Worm (Caenorhabditis elegans) whole organism, late embryonic: ENCODE results near the gene F35H10.5.

Experiments
- K02D7.2 ChIP-seq: sonication (generic microtip); optimal IDR thresholded peaks from 2 replicates; lab custom pipeline; 2017; ENCODE audit warnings: mild to moderate bottlenecking, missing genetic modification characterization, missing compliant biosample characterization
- ama-1 ChIP-seq: fragments of 150-350 bp; optimal IDR thresholded peaks from 2 replicates; lab custom pipeline; 2014
- ceh-30 ChIP-seq: fragments of 150-350 bp; optimal IDR thresholded peaks from 2 replicates; lab custom pipeline; 2014; ENCODE audit warnings: missing biosample characterization, missing genetic modification characterization
- ceh-48 ChIP-seq: sonication (generic microtip); optimal IDR thresholded peaks from 2 replicates; lab custom pipeline; 2016; ENCODE audit warnings: missing genetic modification characterization, inconsistent platforms, missing compliant biosample characterization
- dve-1 ChIP-seq: sonication (generic microtip); optimal IDR thresholded peaks from 2 replicates; lab custom pipeline; 2017; ENCODE audit warnings: antibody characterized with exemption, mild to moderate bottlenecking, missing genetic modification characterization, missing compliant biosample characterization
- elt-4 ChIP-seq: sonication (generic microtip); optimal IDR thresholded peaks from 2 replicates; lab custom pipeline; 2016; ENCODE audit warnings: missing genetic modification characterization, missing compliant biosample characterization
- mec-3 ChIP-seq: sonication (generic microtip); optimal IDR thresholded peaks from 2 replicates; lab custom pipeline; 2016; ENCODE audit warnings: borderline replicate concordance, missing genetic modification characterization, missing compliant biosample characterization
- nfya-1 ChIP-seq: sonication (generic microtip); optimal IDR thresholded peaks from 2 replicates; lab custom pipeline; 2017; ENCODE audit warnings: missing genetic modification characterization, mild to moderate bottlenecking, missing compliant biosample characterization, antibody characterized with exemption, moderate library complexity
- pag-3 ChIP-seq: sonication (generic microtip); optimal IDR thresholded peaks from 2 replicates; lab custom pipeline; 2016; ENCODE audit warnings: missing compliant biosample characterization, missing genetic modification characterization, borderline replicate concordance
- pha-4 ChIP-seq: fragments of 150-350 bp; optimal IDR thresholded peaks from 2 replicates; lab custom pipeline; 2018; ENCODE audit warnings: missing biosample characterization, missing genetic modification reagents, missing genetic modification characterization
- pqm-1 ChIP-seq: sonication (generic microtip); optimal IDR thresholded peaks from 2 replicates; lab custom pipeline; 2016; ENCODE audit warnings: missing genetic modification characterization, missing compliant biosample characterization
- tbx-7 ChIP-seq: sonication (generic microtip); optimal IDR thresholded peaks from 2 replicates; lab custom pipeline; 2016; ENCODE audit warnings: missing genotype, missing genetic modification characterization, missing compliant biosample characterization
- ttx-3 ChIP-seq: sonication (generic microtip); optimal IDR thresholded peaks from 2 replicates; lab custom pipeline; 2016; ENCODE audit warnings: missing genetic modification reagents, missing genetic modification characterization, missing compliant biosample characterization
- ztf-16 ChIP-seq: sonication (generic microtip); optimal IDR thresholded peaks from 2 replicates; lab custom pipeline; 2017; ENCODE audit warnings: missing genetic modification characterization, missing compliant biosample characterization

ce11 chrIV:8347051-8347450 is 46.5 kb downstream of the F35H10.5 start, which contains the start of the genes F17E9.18 and F17E9.15:
- no peak for TF ChIP-seq dve-1 (tag; lab: Kevin White, UChicago)
- no peak for TF ChIP-seq pqm-1 (tag; lab: Kevin White, UChicago)
- TF ChIP-seq elt-4 (tag; lab: Kevin White, UChicago), result no peak
- TF ChIP-seq ceh-30 (tag; lab: Kevin White, UChicago), result no peak
- TF ChIP-seq K02D7.2 (tag; lab: Kevin White, UChicago), result no peak
- no peak for TF ChIP-seq pag-3 (tag; lab: Kevin White, UChicago)
- TF ChIP-seq ama-1 (lab: Kevin White, UChicago), result no peak
- no peak for TF ChIP-seq mec-3 (tag; lab: Kevin White, UChicago)
- TF ChIP-seq ztf-16, result no peak
- no peak for TF ChIP-seq ttx-3 (tag; lab: Kevin White, UChicago)
- no peak for TF ChIP-seq ceh-48 (tag; lab: Kevin White, UChicago)
- TF ChIP-seq nfya-1, result no peak
- no peak for TF ChIP-seq tbx-7
- TF ChIP-seq pha-4 (tag; lab: Kevin White, UChicago), result no peak
